Worm (Caenorhabditis elegans): Measurements from ENCODE around the gene K06A9.1.

DNA sequence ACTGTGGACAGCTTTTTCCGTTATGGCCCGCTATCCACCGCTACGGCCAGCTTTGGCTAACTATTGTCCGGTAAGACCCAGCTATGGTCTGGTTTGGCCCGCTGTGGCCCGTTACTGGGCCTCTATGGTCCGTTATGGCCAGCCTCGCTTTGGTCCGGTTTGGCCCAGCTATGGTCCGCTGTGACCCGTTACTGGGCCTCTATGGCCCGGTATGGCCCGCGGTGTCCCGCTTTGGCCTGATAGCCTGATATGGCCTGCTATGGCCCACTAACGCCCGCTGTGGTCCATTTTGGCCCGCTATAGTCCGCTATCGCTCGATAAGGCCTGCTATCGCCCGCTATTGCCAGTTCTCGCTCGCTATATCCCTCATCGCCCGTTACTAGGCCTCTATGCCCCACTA lies 55.2 kb downstream of the K06A9.1 start:
- TF ChIP-seq unc-3 (GFP tag; conservative IDR thresholded peaks at IDR 0.05) (no peak), unc-3 (tag; optimal IDR thresholded peaks at IDR 0.05) (no peak), elt-2 (tag; optimal IDR thresholded peaks at IDR 0.05) (no peak), ceh-18 (tag; optimal IDR thresholded peaks at IDR 0.05) (no peak), pqm-1 (tag; optimal IDR thresholded peaks at IDR 0.05) (no peak), ztf-16 (tag; optimal IDR thresholded peaks at IDR 0.05) (no peak), F13H6.1 (tag; optimal IDR thresholded peaks at IDR 0.05) (no peak), zip-5 (tag; optimal IDR thresholded peaks at IDR 0.05) (no peak)
